Fruit fly (Drosophila melanogaster) whole organism, wandering third instar larva: ENCODE measurements around the gene Golgin104.

Source experiments
- Abd-B ChIP-seq: fragments of >200 bp; optimal IDR thresholded peaks from 2 replicates; lab custom pipeline; 2017; ENCODE audit warnings: missing biosample characterization, missing genetic modification characterization
- CG32264 ChIP-seq: fragments of 200-800 bp; sonication (Bioruptor generic); optimal IDR thresholded peaks from 2 replicates; lab custom pipeline; 2016; ENCODE audit warnings: missing biosample characterization, missing genetic modification characterization
- CG9705 ChIP-seq: fragments of 200-800 bp; sonication (Bioruptor generic); optimal IDR thresholded peaks from 2 replicates; lab custom pipeline; 2018; ENCODE audit warnings: missing biosample characterization, mild to moderate bottlenecking, missing genetic modification characterization
- CrebA ChIP-seq: fragments of 200-800 bp; sonication (Bioruptor generic); optimal IDR thresholded peaks from 2 replicates; lab custom pipeline; 2016; ENCODE audit warnings: missing biosample characterization, mild to moderate bottlenecking, missing genetic modification characterization, borderline replicate concordance
- Dfd ChIP-seq: fragments of >200 bp; optimal IDR thresholded peaks from 2 replicates; lab custom pipeline; 2017; ENCODE audit warnings: missing biosample characterization, missing genetic modification characterization
- Dif ChIP-seq: fragments of 200-275, 200-300 bp; sonication (Bioruptor generic); optimal IDR thresholded peaks from 2 replicates; lab custom pipeline; 2018; ENCODE audit warnings: missing biosample characterization, missing genetic modification characterization; ENCODE audit not compliant: partially characterized antibody
- HLH106 ChIP-seq: fragments of 200-800 bp; optimal IDR thresholded peaks from 3 replicates; lab custom pipeline; 2019; ENCODE audit warnings: missing biosample characterization, mild to moderate bottlenecking, missing genetic modification characterization, moderate library complexity
- Hr78 ChIP-seq: fragments of >200 bp; optimal IDR thresholded peaks from 2 replicates; lab custom pipeline; 2017; ENCODE audit warnings: missing biosample characterization, missing genetic modification characterization
- Hr83 ChIP-seq: fragments of 200-300 bp; sonication (Bioruptor generic); optimal IDR thresholded peaks from 2 replicates; lab custom pipeline; 2016; ENCODE audit warnings: missing biosample characterization, mild to moderate bottlenecking, missing genetic modification characterization, moderate library complexity; ENCODE audit not compliant: poor library complexity, severe bottlenecking
- Jra ChIP-seq: sonication (Bioruptor generic); optimal IDR thresholded peaks from 2 replicates; lab custom pipeline; 2016; ENCODE audit warnings: missing biosample characterization, missing genetic modification characterization
- Mio ChIP-seq: sonication (Bioruptor generic); optimal IDR thresholded peaks from 2 replicates; lab custom pipeline; 2016; ENCODE audit warnings: missing biosample characterization, missing genetic modification characterization
- Myc ChIP-seq: fragments of >200 bp; optimal IDR thresholded peaks from 2 replicates; lab custom pipeline; 2017
- Rel ChIP-seq, 2 experiments: fragments of 200-800 bp; sonication (Bioruptor generic) in 1 of 2; optimal IDR thresholded peaks; 2 replicates in 1 of 2; 3 replicates in 1 of 2; lab custom pipeline; 2016 to 2019; ENCODE audit warnings: mild to moderate bottlenecking in 2 of 2, missing biosample characterization in 2 of 2, missing genetic modification characterization in 2 of 2, moderate library complexity in 1 of 2
- Vsx2 ChIP-seq: fragments of 200-300, 225-300 bp; sonication (Bioruptor generic); optimal IDR thresholded peaks from 2 replicates; lab custom pipeline; 2018; ENCODE audit warnings: missing biosample characterization, missing genetic modification characterization; ENCODE audit not compliant: partially characterized antibody
- br ChIP-seq: fragments of 200-800 bp; sonication (Bioruptor generic); optimal IDR thresholded peaks from 2 replicates; lab custom pipeline; 2016; ENCODE audit warnings: missing biosample characterization, missing genetic modification characterization
- brk ChIP-seq: fragments of 200-800 bp; sonication (Bioruptor generic); optimal IDR thresholded peaks from 2 replicates; lab custom pipeline; 2016; ENCODE audit warnings: missing biosample characterization, mild to moderate bottlenecking, missing genetic modification characterization
- dl ChIP-seq, 2 experiments: fragments of 175-275, 200-275 bp in 1 of 2; fragments of 200-275 bp in 1 of 2; sonication (Bioruptor generic); optimal IDR thresholded peaks; lab custom pipeline; 2018; ENCODE audit warnings: mild to moderate bottlenecking in 2 of 2, missing biosample characterization in 2 of 2, missing genetic modification characterization in 2 of 2, moderate library complexity in 2 of 2; ENCODE audit not compliant: partially characterized antibody in 2 of 2, insufficient read depth in 1 of 2
- dmrt93B ChIP-seq: fragments of 200-800 bp; sonication (Bioruptor generic); optimal IDR thresholded peaks from 2 replicates; lab custom pipeline; 2018; ENCODE audit warnings: missing biosample characterization, mild to moderate bottlenecking, missing genetic modification characterization
- dsf ChIP-seq: sonication (Bioruptor generic); optimal IDR thresholded peaks from 2 replicates; lab custom pipeline; 2016; ENCODE audit warnings: missing biosample characterization, missing genetic modification characterization, borderline replicate concordance
- foxo ChIP-seq, 2 experiments: fragments of 200-800 bp; sonication (Bioruptor generic); optimal IDR thresholded peaks; 2 replicates in 1 of 2; 3 replicates in 1 of 2; lab custom pipeline; 2016 to 2017; ENCODE audit warnings: missing biosample characterization in 2 of 2, missing genetic modification characterization in 2 of 2
- fru ChIP-seq: fragments of 200-800 bp; sonication (Bioruptor generic); optimal IDR thresholded peaks from 3 replicates; lab custom pipeline; 2016; ENCODE audit warnings: missing biosample characterization, mild to moderate bottlenecking, missing genetic modification characterization
- jim ChIP-seq: fragments of 175-275, 200-325 bp; sonication (Bioruptor generic); optimal IDR thresholded peaks from 2 replicates; lab custom pipeline; 2016; ENCODE audit warnings: missing biosample characterization, mild to moderate bottlenecking, missing genetic modification characterization
- psq ChIP-seq: fragments of 200-800 bp; sonication (Bioruptor generic); optimal IDR thresholded peaks from 3 replicates; lab custom pipeline; 2017; ENCODE audit warnings: missing biosample characterization, mild to moderate bottlenecking, missing genetic modification characterization, moderate library complexity
- rgr ChIP-seq: fragments of 200-800 bp; sonication (Bioruptor generic); optimal IDR thresholded peaks from 3 replicates; lab custom pipeline; 2016; ENCODE audit warnings: missing biosample characterization, mild to moderate bottlenecking, missing genetic modification characterization
- sage ChIP-seq: fragments of 200-800 bp; sonication (Bioruptor generic); optimal IDR thresholded peaks from 2 replicates; lab custom pipeline; 2016; ENCODE audit warnings: missing biosample characterization, mild to moderate bottlenecking, missing genetic modification characterization
- tai ChIP-seq: sonication (Bioruptor generic); optimal IDR thresholded peaks from 2 replicates; lab custom pipeline; 2016; ENCODE audit warnings: missing biosample characterization, missing genetic modification characterization
- usp ChIP-seq: fragments of >200 bp; optimal IDR thresholded peaks from 2 replicates; lab custom pipeline; 2017; ENCODE audit warnings: missing biosample characterization, missing genetic modification characterization

Gene Golgin104

dm6 chr3L:16359219-16359748 lies 7.5 kb upstream of the Golgin104 start, which contains the start of gene ringer:
Gene ringer, minus strand, starts transcription at chr3L:16359428.
- TF ChIP-seq Myc (lab: Kevin White, UChicago) (no peak), fru (GFP tag; lab: Kevin White, UChicago) (no peak), CG9705 (GFP tag; lab: Kevin White, UChicago) (no peak), HLH106 (tag; lab: Kevin White, UChicago) (no peak), foxo (GFP tag; optimal IDR thresholded peaks at IDR 0.05; lab: Kevin White, UChicago) (no peak), rgr (GFP tag; lab: Kevin White, UChicago) (no peak), CrebA (no peak), Hr78 (no peak), tai (GFP tag; lab: Kevin White, UChicago) (no peak), usp (GFP tag; lab: Kevin White, UChicago) (no peak), dsf (GFP tag; lab: Kevin White, UChicago) (no peak), Hr83 (GFP tag; lab: Kevin White, UChicago) (no peak), Abd-B (no peak), Mio (GFP tag; lab: Kevin White, UChicago) (no peak), Dfd (no peak), dl (GFP tag; optimal IDR thresholded peaks at IDR 0.05; lab: Kevin White, UChicago; ENCODE audit: insufficient read depth in 1 of 2, partially characterized antibody in 2 of 2) (no peak), dmrt93B (no peak), sage (GFP tag; lab: Kevin White, UChicago) (no peak)

dm6 chr3L:16357860-16358259 lies 6.1 kb upstream of the Golgin104 start:
- TF ChIP-seq jim (GFP tag; lab: Kevin White, UChicago) (no peak), rgr (GFP tag; lab: Kevin White, UChicago) (no peak), Mio (GFP tag; lab: Kevin White, UChicago) (no peak), Dif (GFP tag; lab: Kevin White, UChicago) (no peak), HLH106 (tag; lab: Kevin White, UChicago) (no peak), dsf (GFP tag; lab: Kevin White, UChicago) (no peak), Myc (lab: Kevin White, UChicago) (no peak), brk (GFP tag; lab: Kevin White, UChicago) (no peak), Hr83 (GFP tag; lab: Kevin White, UChicago) (no peak), Rel (GFP tag; optimal IDR thresholded peaks at IDR 0.05; lab: Kevin White, UChicago) (no peak), Rel (tag; optimal IDR thresholded peaks at IDR 0.05; lab: Kevin White, UChicago) (no peak), usp (GFP tag; lab: Kevin White, UChicago) (no peak), Dfd (no peak), Jra (GFP tag; lab: Kevin White, UChicago) (no peak), psq (GFP tag; lab: Kevin White, UChicago) (no peak), CG32264 (GFP tag; lab: Kevin White, UChicago) (no peak), br (GFP tag; lab: Kevin White, UChicago) (no peak)

dm6 chr3L:16357187-16357728 lies 5.5 kb upstream of the Golgin104 start:
- no peak for TF ChIP-seq CG9705 (GFP tag; lab: Kevin White, UChicago)
- no peak for TF ChIP-seq jim (GFP tag; lab: Kevin White, UChicago)
- TF ChIP-seq Rel (GFP tag; optimal IDR thresholded peaks at IDR 0.05; lab: Kevin White, UChicago), result no peak
- TF ChIP-seq Rel (tag; optimal IDR thresholded peaks at IDR 0.05; lab: Kevin White, UChicago), result no peak
- TF ChIP-seq usp (GFP tag; lab: Kevin White, UChicago), result no peak
- no peak for TF ChIP-seq brk (GFP tag; lab: Kevin White, UChicago)
- TF ChIP-seq CrebA, result no peak
- no peak for TF ChIP-seq dl (GFP tag; optimal IDR thresholded peaks at IDR 0.05; lab: Kevin White, UChicago; ENCODE audit: insufficient read depth in 1 of 2, partially characterized antibody in 2 of 2)
- no peak for TF ChIP-seq sage (GFP tag; lab: Kevin White, UChicago)
- no peak for TF ChIP-seq Dif (GFP tag; lab: Kevin White, UChicago)
- no peak for TF ChIP-seq dmrt93B
- TF ChIP-seq Hr78, result no peak
- no peak for TF ChIP-seq dsf (GFP tag; lab: Kevin White, UChicago)
- no peak for TF ChIP-seq br (GFP tag; lab: Kevin White, UChicago)
- TF ChIP-seq tai (GFP tag; lab: Kevin White, UChicago), result no peak

- TF ChIP-seq Vsx2 (GFP tag; lab: Kevin White, UChicago) (peak; percentile 84), br (GFP tag; lab: Kevin White, UChicago) (no peak), Dif (GFP tag; lab: Kevin White, UChicago) (peak; percentile 27)
These were observed 4.5 kb upstream of the Golgin104 start for dm6 chr3L:16356171-16356765.
